Worm (Caenorhabditis elegans) whole organism, midembryonic: ENCODE measurements around the gene dnj-9.

ENCODE experiments used
- T22C8.4 ChIP-seq: fragments of 200-800 bp; sonication (Bioruptor generic); IDR thresholded peaks from 2 replicates; pipeline ENCODE4 v1.3.6; 2022; ENCODE audit warnings: missing genetic modification characterization, missing compliant biosample characterization
- flt-1 ChIP-seq: fragments of 200-800 bp; sonication (Bioruptor generic); IDR thresholded peaks from 2 replicates; pipeline ENCODE4 v1.3.6; 2022; ENCODE audit warnings: missing genetic modification characterization, missing compliant biosample characterization
- med-1 ChIP-seq: sonication (generic microtip); optimal IDR thresholded peaks from 2 replicates; lab custom pipeline; 2017; ENCODE audit warnings: missing genetic modification characterization, mild to moderate bottlenecking, missing compliant biosample characterization, antibody characterized with exemption, missing genetic modification reagents; ENCODE audit not compliant: insufficient read depth
- ref-1 ChIP-seq: fragments of 200-800 bp; sonication (Bioruptor generic); conservative IDR thresholded peaks from 2 replicates; pipeline ENCODE4 v1.3.6; 2022; ENCODE audit warnings: missing genetic modification reagents, missing genetic modification characterization, missing compliant biosample characterization
- tab-1 ChIP-seq: fragments of 200-800 bp; sonication (Bioruptor generic); IDR thresholded peaks from 2 replicates; pipeline ENCODE4 v1.3.6; 2022; ENCODE audit warnings: missing genetic modification characterization, missing compliant biosample characterization
- ztf-23 ChIP-seq: fragments of 200-800 bp; sonication (Bioruptor generic); IDR thresholded peaks from 2 replicates; pipeline ENCODE4 v1.3.6; 2022; ENCODE audit warnings: missing genetic modification reagents, missing genetic modification characterization, missing compliant biosample characterization

DNA sequence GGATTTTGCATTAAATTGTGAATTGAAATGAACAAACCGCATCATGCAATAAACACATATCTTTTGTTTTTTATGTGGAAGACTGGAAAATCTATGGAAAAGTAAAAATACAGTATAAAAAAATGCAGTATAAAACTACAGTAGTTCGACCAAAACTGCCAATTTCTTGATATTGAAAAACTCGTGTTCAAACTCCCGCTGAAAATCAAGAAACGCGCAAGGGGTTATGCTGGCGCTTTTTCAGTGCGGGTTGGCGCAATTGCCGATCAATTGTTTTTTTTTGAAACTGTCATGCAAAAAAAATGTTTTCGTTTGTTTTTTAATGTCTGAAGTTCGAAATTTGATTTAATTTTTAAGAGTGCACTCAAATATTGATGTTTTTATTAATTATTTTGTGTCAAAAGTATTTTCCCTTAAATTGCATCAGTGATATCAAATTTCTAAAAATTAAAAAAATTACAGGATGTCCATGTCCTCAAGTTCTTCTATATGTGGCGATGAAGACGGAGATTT is at the start of gene dnj-9:
- peak; percentile 59 for TF ChIP-seq med-1 (GFP tag; lab: Kevin White, UChicago)
- peak; percentile 22; the same call in 1 of the 2 replicates for TF ChIP-seq tab-1 (GFP tag; lab: Robert Waterston, UW)
- TF ChIP-seq ref-1 (GFP tag; lab: Robert Waterston, UW): no peak
- peak; percentile 53; the same call in 1 of the 2 replicates for TF ChIP-seq T22C8.4 (GFP tag; lab: Robert Waterston, UW)
- peak; percentile 65; the same call in 1 of the 2 replicates for TF ChIP-seq flt-1
- peak; percentile 79 for TF ChIP-seq ztf-23
